Worm (Caenorhabditis elegans): ENCODE measurements around the gene F58A3.3.
A peak's percentile ranks its signal among the peaks of the same experiment; 100 is the strongest.

F58A3.3 gene

DNA sequence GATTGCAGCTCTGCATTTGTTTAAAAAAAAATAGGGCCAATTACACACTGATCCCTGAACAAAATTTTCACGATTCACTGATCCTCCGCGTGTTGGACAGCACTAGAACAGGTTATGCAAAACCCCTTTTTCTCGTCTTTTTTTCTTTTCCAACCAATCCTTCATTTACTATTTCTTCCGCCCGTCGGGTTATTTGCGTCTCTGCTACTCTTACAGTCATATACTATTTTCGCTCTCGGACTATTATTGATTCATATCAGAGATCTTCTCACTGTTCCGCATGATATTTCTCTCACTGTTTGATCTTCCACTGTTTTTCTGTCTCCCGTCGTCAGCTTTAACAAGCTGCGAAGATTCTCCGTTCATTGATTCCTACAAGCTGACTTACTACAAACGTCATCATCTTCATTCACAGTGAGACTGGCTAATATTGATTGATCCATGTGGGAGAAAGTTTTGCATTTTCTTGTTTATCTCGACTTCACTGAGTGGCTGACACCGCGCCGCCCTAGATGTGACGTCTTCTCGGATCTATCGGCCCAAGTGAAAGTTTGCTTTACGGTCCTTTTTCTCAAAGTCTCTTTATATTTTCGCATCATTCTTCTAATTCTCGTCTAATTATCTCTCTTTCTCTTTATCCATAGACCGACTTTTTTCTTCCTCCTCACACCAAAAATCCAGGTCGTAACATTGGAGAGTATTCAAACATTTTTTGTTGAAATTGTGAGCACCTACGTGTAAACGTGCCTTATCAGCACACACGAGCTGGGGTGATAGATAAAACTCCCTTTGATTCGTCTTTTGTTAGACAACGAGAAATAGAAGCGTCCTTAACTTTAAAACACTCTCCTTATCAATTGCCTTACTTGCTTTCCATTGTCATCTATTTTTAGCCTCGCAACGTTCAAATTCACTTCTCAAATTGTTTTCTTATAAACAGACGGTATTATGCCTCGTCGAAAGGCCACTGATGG is 24.0 kb downstream of the F58A3.3 start:
- TF ChIP-seq nhr-6 (tag; optimal IDR thresholded peaks at IDR 0.05) (no peak), nhr-12 (tag; optimal IDR thresholded peaks at IDR 0.05) (no peak), sma-9 (GFP tag; optimal IDR thresholded peaks at IDR 0.05) (peak; percentile 26), sma-9 (tag; optimal IDR thresholded peaks at IDR 0.05) (no peak), lsy-2 (tag; optimal IDR thresholded peaks at IDR 0.05) (no peak), unc-55 (GFP tag; optimal IDR thresholded peaks at IDR 0.05) (no peak), sem-4 (tag; optimal IDR thresholded peaks at IDR 0.05) (peak; percentile 34), lin-11 (tag; optimal IDR thresholded peaks at IDR 0.05) (no peak), ZK546.5 (tag; optimal IDR thresholded peaks at IDR 0.05) (no peak), dmd-4 (tag; optimal IDR thresholded peaks at IDR 0.05) (no peak), nhr-23 (tag; optimal IDR thresholded peaks at IDR 0.05) (no peak), nhr-237 (tag; optimal IDR thresholded peaks at IDR 0.05) (no peak), gmeb-1 (tag; optimal IDR thresholded peaks at IDR 0.05) (no peak), nhr-11 (tag; optimal IDR thresholded peaks at IDR 0.05) (no peak), C34F6.9 (tag; optimal IDR thresholded peaks at IDR 0.05) (no peak), Y55F3AM.14 (GFP tag; optimal IDR thresholded peaks at IDR 0.05) (no peak), nhr-25 (tag; optimal IDR thresholded peaks at IDR 0.05) (no peak), lin-39 (tag; optimal IDR thresholded peaks at IDR 0.05) (no peak), sma-3 (GFP tag; optimal IDR thresholded peaks at IDR 0.05) (no peak), mbf-1 (tag; optimal IDR thresholded peaks at IDR 0.05) (no peak), nhr-21 (tag; optimal IDR thresholded peaks at IDR 0.05) (peak; percentile 35), mdl-1 (tag; optimal IDR thresholded peaks at IDR 0.05) (peak in 1 of 2 experiments; percentile 0), lin-13 (GFP tag; optimal IDR thresholded peaks at IDR 0.05) (no peak), unc-39 (tag; optimal IDR thresholded peaks at IDR 0.05) (no peak), ama-1 (optimal IDR thresholded peaks at IDR 0.05) (no peak), crh-2 (tag; optimal IDR thresholded peaks at IDR 0.05) (peak; percentile 75), ztf-1 (GFP tag; conservative IDR thresholded peaks at IDR 0.05) (no peak), zag-1 (tag; optimal IDR thresholded peaks at IDR 0.05) (no peak), peb-1 (tag; optimal IDR thresholded peaks at IDR 0.05) (no peak), unc-62 (GFP tag; optimal IDR thresholded peaks at IDR 0.05) (no peak), nhr-10 (tag; optimal IDR thresholded peaks at IDR 0.05) (no peak), ceh-16 (tag; optimal IDR thresholded peaks at IDR 0.05) (no peak), blmp-1 (tag; optimal IDR thresholded peaks at IDR 0.05; ENCODE audit: insufficient read depth) (peak; percentile 89), ceh-82 (tag; optimal IDR thresholded peaks at IDR 0.05) (no peak), fos-1 (tag; optimal IDR thresholded peaks at IDR 0.05) (peak; percentile 59), egl-27 (tag; optimal IDR thresholded peaks at IDR 0.05) (no peak), R02D3.7 (tag; optimal IDR thresholded peaks at IDR 0.05) (no peak), alr-1 (tag; optimal IDR thresholded peaks at IDR 0.05) (no peak), aly-2 (tag; optimal IDR thresholded peaks at IDR 0.05) (no peak), F13H6.1 (tag; optimal IDR thresholded peaks at IDR 0.05) (peak; percentile 36), elt-3 (tag; optimal IDR thresholded peaks at IDR 0.05) (no peak), skn-1 (tag; optimal IDR thresholded peaks at IDR 0.05) (no peak), ztf-4 (tag; optimal IDR thresholded peaks at IDR 0.05) (no peak)

- TF ChIP-seq unc-55 (GFP tag; optimal IDR thresholded peaks at IDR 0.05) (no peak), ceh-82 (tag; optimal IDR thresholded peaks at IDR 0.05) (no peak), crh-2 (tag; optimal IDR thresholded peaks at IDR 0.05) (no peak), nhr-10 (tag; optimal IDR thresholded peaks at IDR 0.05) (no peak), nhr-11 (tag; optimal IDR thresholded peaks at IDR 0.05) (no peak), fos-1 (tag; optimal IDR thresholded peaks at IDR 0.05) (no peak), C34F6.9 (tag; optimal IDR thresholded peaks at IDR 0.05) (no peak), F13H6.1 (tag; optimal IDR thresholded peaks at IDR 0.05) (no peak), alr-1 (tag; optimal IDR thresholded peaks at IDR 0.05) (no peak), mbf-1 (tag; optimal IDR thresholded peaks at IDR 0.05) (no peak), elt-3 (tag; optimal IDR thresholded peaks at IDR 0.05) (no peak), nhr-129 (tag; optimal IDR thresholded peaks at IDR 0.05) (no peak), egl-27 (tag; optimal IDR thresholded peaks at IDR 0.05) (no peak)
Measured at ce11 chrX:11038221-11038620, 25.8 kb downstream of the F58A3.3 start.
